Worm (Caenorhabditis elegans) whole organism, young adult: ENCODE measurements around the gene vap-2.

Experiments used
- C17E4.6 ChIP-seq: fragments of 200-800 bp; sonication (Bioruptor generic); IDR thresholded peaks from 2 replicates; pipeline ENCODE4 v1.3.6; 2022; ENCODE audit warnings: missing genetic modification reagents, missing genetic modification characterization, missing compliant biosample characterization
- F10E7.11 ChIP-seq: sonication (generic microtip); optimal IDR thresholded peaks from 2 replicates; lab custom pipeline; 2017; ENCODE audit warnings: mild to moderate bottlenecking, missing genetic modification characterization, moderate library complexity, missing compliant biosample characterization
- F22D6.2 ChIP-seq: sonication (generic microtip); optimal IDR thresholded peaks from 2 replicates; lab custom pipeline; 2016; ENCODE audit warnings: mild to moderate bottlenecking, missing genetic modification characterization, missing compliant biosample characterization
- F23B12.7 ChIP-seq: sonication (generic microtip); optimal IDR thresholded peaks from 2 replicates; lab custom pipeline; 2017; ENCODE audit warnings: missing genetic modification characterization, mild to moderate bottlenecking, missing compliant biosample characterization, antibody characterized with exemption, moderate library complexity; ENCODE audit not compliant: insufficient read depth
- F49E8.2 ChIP-seq: sonication (generic microtip); optimal IDR thresholded peaks from 3 replicates; lab custom pipeline; 2017; ENCODE audit warnings: missing genetic modification characterization, mild to moderate bottlenecking, missing compliant biosample characterization, antibody characterized with exemption, moderate library complexity; ENCODE audit not compliant: insufficient read depth
- F52B5.7 ChIP-seq: sonication (generic microtip); optimal IDR thresholded peaks from 2 replicates; lab custom pipeline; 2016; ENCODE audit warnings: mild to moderate bottlenecking, missing genetic modification characterization, missing compliant biosample characterization
- F57A8.1 ChIP-seq: fragments of 200-800 bp; sonication (Bioruptor generic); optimal IDR thresholded peaks from 2 replicates; lab custom pipeline; 2018; ENCODE audit warnings: mild to moderate bottlenecking, missing genetic modification characterization, moderate library complexity, missing compliant biosample characterization
- T07F8.4 ChIP-seq: sonication (generic microtip); optimal IDR thresholded peaks from 2 replicates; lab custom pipeline; 2016; ENCODE audit warnings: mild to moderate bottlenecking, missing genetic modification characterization, moderate library complexity, missing compliant biosample characterization
- Y79H2A.3 ChIP-seq: fragments of 200-800 bp; sonication (Bioruptor generic); conservative IDR thresholded peaks from 2 replicates; pipeline ENCODE4 v1.3.6; 2022; ENCODE audit warnings: missing genetic modification reagents, missing genetic modification characterization, missing compliant biosample characterization
- Y95B8A.8 ChIP-seq: fragments of 200-800 bp; sonication (Bioruptor generic); IDR thresholded peaks from 2 replicates; pipeline ENCODE4 v1.3.6; 2022; ENCODE audit warnings: missing genetic modification reagents, missing genetic modification characterization, missing compliant biosample characterization
- aptf-2 ChIP-seq: fragments of 200-800 bp; sonication (Bioruptor generic); conservative IDR thresholded peaks from 2 replicates; pipeline ENCODE4 v1.3.6; 2022; ENCODE audit warnings: missing genetic modification reagents, missing genetic modification characterization, missing compliant biosample characterization
- attf-3 ChIP-seq: fragments of 200-800 bp; sonication (Bioruptor generic); conservative IDR thresholded peaks from 2 replicates; pipeline ENCODE4 v1.3.6; 2022; ENCODE audit warnings: missing genetic modification reagents, missing genetic modification characterization, missing compliant biosample characterization
- bed-1 ChIP-seq: fragments of 200-800 bp; sonication (Bioruptor generic); IDR thresholded peaks from 2 replicates; pipeline ENCODE4 v1.3.6; 2022; ENCODE audit warnings: missing genetic modification reagents, missing genetic modification characterization, missing compliant biosample characterization
- bed-2 ChIP-seq: fragments of 200-800 bp; sonication (Bioruptor generic); IDR thresholded peaks from 2 replicates; pipeline ENCODE4 v1.3.6; 2022; ENCODE audit warnings: missing genetic modification reagents, missing genetic modification characterization, missing compliant biosample characterization
- ceh-100 ChIP-seq: fragments of 200-800 bp; sonication (Bioruptor generic); IDR thresholded peaks from 2 replicates; pipeline ENCODE4 v1.3.6; 2022; ENCODE audit warnings: missing genetic modification reagents, missing genetic modification characterization, missing compliant biosample characterization
- ceh-79 ChIP-seq: sonication (generic microtip); optimal IDR thresholded peaks from 2 replicates; lab custom pipeline; 2017; ENCODE audit warnings: mild to moderate bottlenecking, missing genetic modification characterization, missing compliant biosample characterization
- chd-7 ChIP-seq: sonication (generic microtip); optimal IDR thresholded peaks from 2 replicates; lab custom pipeline; 2016; ENCODE audit warnings: mild to moderate bottlenecking, missing genetic modification characterization, moderate library complexity, missing compliant biosample characterization
- die-1 ChIP-seq: sonication (generic microtip); optimal IDR thresholded peaks from 2 replicates; lab custom pipeline; 2016; ENCODE audit warnings: missing genotype, mild to moderate bottlenecking, missing genetic modification characterization, missing compliant biosample characterization
- egl-18 ChIP-seq: fragments of 200-800 bp; sonication (Bioruptor generic); IDR thresholded peaks from 2 replicates; pipeline ENCODE4 v1.3.6; 2022; ENCODE audit warnings: missing genetic modification reagents, missing genetic modification characterization, missing compliant biosample characterization
- egrh-3 ChIP-seq: fragments of 200-800 bp; sonication (Bioruptor generic); IDR thresholded peaks from 2 replicates; pipeline ENCODE4 v1.3.6; 2022; ENCODE audit warnings: missing genetic modification reagents, missing genetic modification characterization, missing compliant biosample characterization
- ekl-4 ChIP-seq: fragments of 200-800 bp; sonication (Bioruptor generic); IDR thresholded peaks from 2 replicates; pipeline ENCODE4 v1.3.6; 2022; ENCODE audit warnings: missing genetic modification reagents, missing genetic modification characterization, missing compliant biosample characterization
- fkh-3 ChIP-seq: sonication (generic microtip); optimal IDR thresholded peaks from 2 replicates; lab custom pipeline; 2016; ENCODE audit warnings: mild to moderate bottlenecking, missing genetic modification characterization, missing compliant biosample characterization
- him-1 ChIP-seq: sonication (generic microtip); optimal IDR thresholded peaks from 2 replicates; lab custom pipeline; 2016; ENCODE audit warnings: missing genotype, missing genetic modification reagents, missing genetic modification characterization, missing compliant biosample characterization
- hlh-12 ChIP-seq: sonication (generic microtip); optimal IDR thresholded peaks from 2 replicates; lab custom pipeline; 2016; ENCODE audit warnings: missing genetic modification characterization, missing compliant biosample characterization
- hmg-1.2 ChIP-seq: fragments of 200-800 bp; sonication (Bioruptor generic); IDR thresholded peaks from 2 replicates; pipeline ENCODE4 v1.3.6; 2022; ENCODE audit warnings: missing genetic modification reagents, missing genetic modification characterization, missing compliant biosample characterization
- hrde-1 ChIP-seq: sonication (generic microtip); optimal IDR thresholded peaks from 2 replicates; lab custom pipeline; 2016; ENCODE audit warnings: missing genetic modification characterization, mild to moderate bottlenecking, missing compliant biosample characterization, moderate library complexity, missing genotype, missing genetic modification reagents, borderline replicate concordance
- hsf-1 ChIP-seq: fragments of 200-800 bp; sonication (Bioruptor generic); IDR thresholded peaks from 2 replicates; pipeline ENCODE4 v1.3.6; 2022; ENCODE audit warnings: missing genetic modification reagents, missing genetic modification characterization, missing compliant biosample characterization
- let-526 ChIP-seq: fragments of 200-800 bp; sonication (Bioruptor generic); IDR thresholded peaks from 2 replicates; pipeline ENCODE4 v1.3.6; 2022; ENCODE audit warnings: missing genetic modification reagents, missing genetic modification characterization, missing compliant biosample characterization
- let-607 ChIP-seq, 2 experiments: fragments of 200-800 bp in 1 of 2; sonication (Bioruptor generic) in 1 of 2; sonication (generic microtip) in 1 of 2; optimal IDR thresholded peaks; 2 replicates each; lab custom pipeline; 2016 to 2018; ENCODE audit warnings: mild to moderate bottlenecking in 2 of 2, missing compliant biosample characterization in 2 of 2, missing genetic modification characterization in 2 of 2, moderate library complexity in 2 of 2, missing genotype in 1 of 2
- madf-3 ChIP-seq: fragments of 200-800 bp; sonication (Bioruptor generic); IDR thresholded peaks from 2 replicates; pipeline ENCODE4 v1.3.6; 2022; ENCODE audit warnings: missing genetic modification reagents, missing genetic modification characterization, missing compliant biosample characterization
- madf-6 ChIP-seq: fragments of 200-800 bp; sonication (Bioruptor generic); IDR thresholded peaks from 2 replicates; pipeline ENCODE4 v1.3.6; 2022; ENCODE audit warnings: missing genetic modification reagents, missing genetic modification characterization, missing compliant biosample characterization
- madf-8 ChIP-seq: fragments of 200-800 bp; sonication (Bioruptor generic); conservative IDR thresholded peaks from 2 replicates; pipeline ENCODE4 v1.3.6; 2022; ENCODE audit warnings: missing genetic modification reagents, missing genetic modification characterization, missing compliant biosample characterization
- mes-4 ChIP-seq: sonication (generic microtip); optimal IDR thresholded peaks from 2 replicates; lab custom pipeline; 2016; ENCODE audit warnings: missing genotype, missing genetic modification characterization, missing compliant biosample characterization
- nhr-120 ChIP-seq: fragments of 200-800 bp; sonication (Bioruptor generic); IDR thresholded peaks from 2 replicates; pipeline ENCODE4 v1.3.6; 2022; ENCODE audit warnings: missing genetic modification characterization, missing compliant biosample characterization
- nhr-27 ChIP-seq: fragments of 200-800 bp; sonication (Bioruptor generic); optimal IDR thresholded peaks from 2 replicates; lab custom pipeline; 2018; ENCODE audit warnings: mild to moderate bottlenecking, missing genetic modification characterization, moderate library complexity, missing compliant biosample characterization
- pha-4 ChIP-seq: fragments of 150-350 bp; sonication (generic microtip); optimal IDR thresholded peaks from 2 replicates; lab custom pipeline; 2014; ENCODE audit warnings: missing biosample characterization, missing genetic modification reagents, missing genetic modification characterization
- rcor-1 ChIP-seq: fragments of 200-800 bp; sonication (Bioruptor generic); IDR thresholded peaks from 2 replicates; pipeline ENCODE4 v1.3.6; 2022; ENCODE audit warnings: missing genetic modification reagents, missing genetic modification characterization, missing compliant biosample characterization
- repo-1 ChIP-seq: sonication (generic microtip); optimal IDR thresholded peaks from 2 replicates; lab custom pipeline; 2017; ENCODE audit warnings: mild to moderate bottlenecking, missing genetic modification characterization, missing compliant biosample characterization
- rpc-1 ChIP-seq, 2 experiments: fragments of 150-350 bp in 1 of 2; sonication (generic microtip) in 1 of 2; optimal IDR thresholded peaks; 2 replicates each; lab custom pipeline; 2014 to 2018; ENCODE audit warnings: missing biosample characterization in 1 of 2, missing genetic modification characterization in 1 of 2, missing genetic modification reagents in 1 of 2, missing genotype in 1 of 2
- sdz-38 ChIP-seq: sonication (generic microtip); optimal IDR thresholded peaks from 2 replicates; lab custom pipeline; 2016; ENCODE audit warnings: missing genotype, missing genetic modification characterization, missing compliant biosample characterization
- sea-2 ChIP-seq: fragments of 200-800 bp; sonication (Bioruptor generic); IDR thresholded peaks from 2 replicates; pipeline ENCODE4 v1.3.6; 2022; ENCODE audit warnings: missing genetic modification characterization, missing compliant biosample characterization
- snpc-3.4 ChIP-seq: sonication (generic microtip); optimal IDR thresholded peaks from 2 replicates; lab custom pipeline; 2017; ENCODE audit warnings: missing genetic modification characterization, mild to moderate bottlenecking, missing compliant biosample characterization, antibody characterized with exemption, moderate library complexity, missing genotype, missing genetic modification reagents
- snpc-4 ChIP-seq, 5 experiments: fragments of 150-350 bp in 1 of 5; sonication (generic microtip) in 4 of 5; optimal IDR thresholded peaks; 2 replicates each; lab custom pipeline; 2014 to 2018; ENCODE audit warnings: missing genetic modification characterization in 5 of 5, missing biosample characterization in 3 of 5, antibody characterized with exemption in 2 of 5, mild to moderate bottlenecking in 2 of 5, missing compliant biosample characterization in 2 of 5, missing genotype in 2 of 5, moderate library complexity in 2 of 5, missing genetic modification reagents in 1 of 5
- tlf-1 ChIP-seq: fragments of 200-800 bp; sonication (Bioruptor generic); optimal IDR thresholded peaks from 2 replicates; lab custom pipeline; 2018; ENCODE audit warnings: mild to moderate bottlenecking, missing genetic modification characterization, missing compliant biosample characterization
- unc-62 ChIP-seq: fragments of 150-350 bp; optimal IDR thresholded peaks from 2 replicates; lab custom pipeline; 2014; ENCODE audit warnings: missing biosample characterization, missing genetic modification reagents, missing genetic modification characterization
- zfh-2 ChIP-seq: fragments of 200-800 bp; sonication (Bioruptor generic); conservative IDR thresholded peaks from 2 replicates; pipeline ENCODE4 v1.3.6; 2022; ENCODE audit warnings: missing genetic modification reagents, missing genetic modification characterization, missing compliant biosample characterization
- ztf-26 ChIP-seq: sonication (generic microtip); optimal IDR thresholded peaks from 2 replicates; lab custom pipeline; 2017; ENCODE audit warnings: missing genetic modification characterization, missing compliant biosample characterization

The vap-2 gene

ce11 chrX:10770988-10771496 is 21.3 kb downstream of the vap-2 start (continued):
- no peak for TF ChIP-seq F52B5.7
- peak; percentile 59 for TF ChIP-seq chd-7 (tag; lab: Kevin White, UChicago)
- no peak for TF ChIP-seq bed-2 (GFP tag; lab: Robert Waterston, UW)
- TF ChIP-seq nhr-27 (tag; lab: Kevin White, UChicago) = no peak
- TF ChIP-seq Y79H2A.3 (GFP tag; lab: Robert Waterston, UW) = no peak
- TF ChIP-seq rcor-1 (GFP tag; lab: Robert Waterston, UW) = no peak
- no peak for TF ChIP-seq madf-3
- no peak for TF ChIP-seq F10E7.11
- TF ChIP-seq ceh-79 = no peak
- TF ChIP-seq ekl-4 (GFP tag; lab: Robert Waterston, UW) = no peak
- no peak for TF ChIP-seq rpc-1 (optimal IDR thresholded peaks at IDR 0.05; lab: Kevin White, UChicago)
- TF ChIP-seq rpc-1 (tag; optimal IDR thresholded peaks at IDR 0.05; lab: Kevin White, UChicago) = no peak
- TF ChIP-seq T07F8.4 (tag; lab: Kevin White, UChicago) = no peak
- peak; percentile 71 for TF ChIP-seq F22D6.2 (tag; lab: Kevin White, UChicago)
- peak; percentile 40 for TF ChIP-seq repo-1 (tag; lab: Kevin White, UChicago)
- TF ChIP-seq die-1 (tag; lab: Kevin White, UChicago) = peak; percentile 39
- no peak for TF ChIP-seq bed-1 (GFP tag; lab: Robert Waterston, UW)
- TF ChIP-seq C17E4.6 = no peak
- TF ChIP-seq ceh-100 (GFP tag; lab: Robert Waterston, UW) = no peak
- no peak for TF ChIP-seq madf-6
- TF ChIP-seq let-607 (tag; optimal IDR thresholded peaks at IDR 0.05; lab: Kevin White, UChicago) = no peak
- no peak for TF ChIP-seq sdz-38 (tag; lab: Kevin White, UChicago)
- no peak for TF ChIP-seq F57A8.1 (GFP tag; lab: Kevin White, UChicago)
- peak; percentile 50; the same call in 1 of the 2 replicates for TF ChIP-seq let-526 (GFP tag; lab: Robert Waterston, UW)
- TF ChIP-seq madf-8 (GFP tag; lab: Robert Waterston, UW) = no peak
- TF ChIP-seq Y95B8A.8 (GFP tag; lab: Robert Waterston, UW) = 0 out of 2 replicates have a peak, but pooled peaks have one; percentile 14
- no peak for TF ChIP-seq hrde-1 (tag; lab: Kevin White, UChicago)
- no peak for TF ChIP-seq pha-4 (tag; lab: Kevin White, UChicago)
- no peak for TF ChIP-seq hsf-1 (GFP tag; lab: Robert Waterston, UW)
- no peak for TF ChIP-seq hlh-12 (tag; lab: Kevin White, UChicago)
- TF ChIP-seq hmg-1.2 (GFP tag; lab: Robert Waterston, UW) = peak; percentile 54; the same call in 1 of the 2 replicates
- no peak for TF ChIP-seq mes-4 (tag; lab: Kevin White, UChicago)
- TF ChIP-seq him-1 (tag; lab: Kevin White, UChicago) = no peak
- TF ChIP-seq F49E8.2 (tag; lab: Kevin White, UChicago) = no peak
- TF ChIP-seq egrh-3 (GFP tag; lab: Robert Waterston, UW) = no peak
- TF ChIP-seq ztf-26 (tag; lab: Kevin White, UChicago) = peak; percentile 66
- TF ChIP-seq zfh-2 (GFP tag; lab: Robert Waterston, UW) = peak; percentile 80
- TF ChIP-seq snpc-3.4 (tag; lab: Kevin White, UChicago) = no peak
- TF ChIP-seq unc-62 (GFP tag; lab: Kevin White, UChicago) = no peak
- no peak for TF ChIP-seq sea-2 (GFP tag; lab: Robert Waterston, UW)
- TF ChIP-seq egl-18 (GFP tag; lab: Robert Waterston, UW) = no peak
- TF ChIP-seq fkh-3 (tag; lab: Kevin White, UChicago) = no peak
- no peak for TF ChIP-seq aptf-2
- no peak for TF ChIP-seq snpc-4 (GFP tag; optimal IDR thresholded peaks at IDR 0.05; lab: Kevin White, UChicago)
- TF ChIP-seq snpc-4 (tag; optimal IDR thresholded peaks at IDR 0.05; lab: Kevin White, UChicago) = peak in 3 of 4 experiments; percentile 30 to 43 (median 34)
- TF ChIP-seq tlf-1 (GFP tag; lab: Kevin White, UChicago) = no peak
- no peak for TF ChIP-seq nhr-120 (GFP tag; lab: Robert Waterston, UW)
- peak; percentile 21 for TF ChIP-seq F23B12.7 (tag; lab: Kevin White, UChicago)
- no peak for TF ChIP-seq attf-3 (GFP tag; lab: Robert Waterston, UW)
